Worm (Caenorhabditis elegans) whole organism, L1 larva: ENCODE data around the gene K09A9.6.

Experiments
- elt-3 ChIP-seq, 6 experiments: fragments of 150-350 bp in 1 of 6; sonication (generic microtip); optimal IDR thresholded peaks; 2 replicates each; lab custom pipeline; 2017 to 2018; ENCODE audit warnings: missing biosample characterization in 6 of 6, missing genetic modification characterization in 6 of 6, inconsistent platforms in 1 of 6
- snpc-4 ChIP-seq: fragments of 150-350 bp; optimal IDR thresholded peaks from 2 replicates; lab custom pipeline; 2014; ENCODE audit warnings: missing biosample characterization, missing genetic modification characterization

DNA sequence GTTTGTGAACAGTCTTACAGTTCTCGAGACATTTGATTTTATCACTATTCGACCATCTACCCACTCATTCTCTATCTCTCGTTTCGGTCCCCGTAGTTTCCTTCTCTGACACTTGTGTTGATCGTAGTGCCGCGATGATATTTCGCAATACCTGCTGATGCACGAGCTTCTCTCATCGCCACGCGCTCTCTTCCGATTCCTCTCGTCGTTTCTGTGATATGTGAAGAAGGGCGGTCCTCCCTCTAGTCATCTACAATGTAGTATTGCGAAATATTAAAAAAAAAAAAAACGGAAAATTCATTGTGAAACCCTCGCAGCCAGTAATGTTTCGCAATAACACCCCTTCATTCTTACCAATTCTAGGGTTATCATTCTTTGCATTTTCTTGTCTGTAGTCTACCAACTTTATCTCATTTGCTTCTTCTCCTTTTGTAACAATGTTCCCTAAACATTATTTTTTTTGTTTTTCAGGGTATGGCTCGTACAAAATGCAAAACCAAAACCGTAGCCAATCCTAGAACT lies 30.5 kb downstream of the K09A9.6 start, which contains the start of gene nipi-3:
- peak; percentile 85 for TF ChIP-seq snpc-4
- peak in 5 of 6 experiments; percentile 39 to 98 (median 86) for TF ChIP-seq elt-3 (tag; optimal IDR thresholded peaks at IDR 0.05; lab: Kevin White, UChicago)
